Worm (Caenorhabditis elegans): ENCODE results near the gene cal-2.

The cal-2 gene

DNA sequence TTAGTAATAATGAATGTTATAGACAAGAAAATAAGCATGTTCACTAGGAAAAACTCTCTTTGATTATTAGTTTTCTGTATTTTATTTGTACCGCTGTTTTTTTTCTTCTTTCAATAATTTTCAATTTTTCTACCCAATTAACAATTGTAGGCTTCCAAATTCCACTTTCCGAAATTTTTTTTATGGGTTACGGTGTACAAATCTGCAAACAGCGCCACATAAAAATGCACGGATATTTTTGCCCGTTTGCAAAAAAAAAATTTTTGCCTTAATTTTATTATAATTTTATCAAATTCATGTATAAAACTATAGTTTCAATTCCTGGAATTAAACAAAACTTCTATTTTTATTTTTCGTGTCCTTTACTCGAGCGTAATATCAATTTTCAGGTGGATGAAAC, 32.3 kb downstream of the cal-2 start, which contains the start of gene ooc-5:
TSS of gene ooc-5 (plus strand) at position 381 of the 400 bp plus-strand sequence.
- TF ChIP-seq lsl-1 (GFP tag; optimal IDR thresholded peaks at IDR 0.05) (peak; percentile 8), lin-40 (tag; optimal IDR thresholded peaks at IDR 0.05) (no peak), F10E7.11 (tag; optimal IDR thresholded peaks at IDR 0.05) (no peak)

DNA sequence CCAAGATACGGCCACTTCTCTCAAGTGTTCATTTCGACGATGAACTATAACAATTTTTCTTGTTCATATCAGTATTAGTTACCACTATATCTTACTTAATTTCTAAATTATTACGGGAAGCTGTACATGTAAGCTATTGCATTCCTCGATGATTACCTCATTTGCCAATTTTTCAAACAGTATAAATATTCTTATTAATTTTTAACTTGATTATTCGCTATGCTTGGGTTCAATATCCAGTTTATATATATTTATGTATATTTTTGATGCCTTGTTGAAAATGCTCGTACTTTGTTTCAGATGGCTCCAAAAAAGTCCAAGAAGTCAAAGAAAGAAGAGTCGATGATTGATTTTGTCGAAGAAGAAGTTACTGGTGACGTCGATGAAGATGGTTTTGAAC, 33.8 kb downstream of the cal-2 start, which contains the start of gene F44G4.1:
TSS of gene F44G4.1 (plus strand) at position 301 of the 400 bp plus-strand sequence.
- no peak for TF ChIP-seq B0336.3 (GFP tag; IDR thresholded peaks at IDR 0.05)
- TF ChIP-seq Y53G8AR.9 (GFP tag; conservative IDR thresholded peaks at IDR 0.05), result peak; percentile 48; the same call in 1 of the 2 replicates

DNA sequence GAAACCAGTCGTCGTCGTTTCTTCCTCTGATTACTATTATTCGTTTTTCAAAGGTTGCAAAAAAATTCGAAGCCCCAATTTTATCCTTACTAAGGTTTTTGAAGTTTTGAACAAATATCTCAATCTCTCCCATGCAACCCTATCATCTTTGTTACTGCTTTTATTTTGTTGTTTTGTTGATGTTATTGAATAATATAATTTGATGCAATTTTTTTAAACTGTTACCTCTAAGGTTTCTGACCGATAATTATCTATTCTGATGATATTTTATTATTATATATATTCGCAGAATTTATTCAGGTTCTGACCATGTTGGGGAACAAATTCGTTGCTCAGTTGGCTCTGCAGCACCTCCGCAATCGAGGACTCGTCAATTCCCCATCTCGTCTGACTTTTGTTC, 35.5 kb downstream of the cal-2 start, which contains the start of gene ndub-2:
TSS of gene ndub-2 (plus strand) at position 301 of the 400 bp plus-strand sequence.
- no peak for TF ChIP-seq mxl-1 (tag; optimal IDR thresholded peaks at IDR 0.05)
- no peak for TF ChIP-seq ekl-4 (GFP tag; IDR thresholded peaks at IDR 0.05)
- TF ChIP-seq akir-1 (GFP tag; optimal IDR thresholded peaks at IDR 0.05), result no peak
- no peak for TF ChIP-seq bed-1 (GFP tag; IDR thresholded peaks at IDR 0.05)
- no peak for TF ChIP-seq xnd-1 (tag; optimal IDR thresholded peaks at IDR 0.05)
- no peak for TF ChIP-seq ceh-40 (GFP tag; IDR thresholded peaks at IDR 0.05)
- no peak for TF ChIP-seq snpc-4 (GFP tag; optimal IDR thresholded peaks at IDR 0.05)
- no peak for TF ChIP-seq snpc-4 (tag; optimal IDR thresholded peaks at IDR 0.05)
- TF ChIP-seq zfh-2 (GFP tag; conservative IDR thresholded peaks at IDR 0.05), result no peak
- no peak for TF ChIP-seq Y53G8AR.9 (GFP tag; conservative IDR thresholded peaks at IDR 0.05)
- no peak for TF ChIP-seq pha-4 (tag; optimal IDR thresholded peaks at IDR 0.05)

- peak; percentile 69 for TF ChIP-seq lsl-1 (GFP tag; optimal IDR thresholded peaks at IDR 0.05)
- no peak for TF ChIP-seq cebp-1 (GFP tag; IDR thresholded peaks at IDR 0.05)
- TF ChIP-seq cebp-1 (tag; optimal IDR thresholded peaks at IDR 0.05), result no peak
- peak; percentile 2 for TF ChIP-seq attf-5 (GFP tag; optimal IDR thresholded peaks at IDR 0.05)
Measured at ce11 chrII:8997479-8997878, 37.0 kb downstream of the cal-2 start, which contains the start of the genes F44G4.3 and tdp-1. Gene F44G4.3 (minus strand): TSS chrII:8997662. Gene tdp-1 (plus strand): TSS chrII:8997825.

DNA sequence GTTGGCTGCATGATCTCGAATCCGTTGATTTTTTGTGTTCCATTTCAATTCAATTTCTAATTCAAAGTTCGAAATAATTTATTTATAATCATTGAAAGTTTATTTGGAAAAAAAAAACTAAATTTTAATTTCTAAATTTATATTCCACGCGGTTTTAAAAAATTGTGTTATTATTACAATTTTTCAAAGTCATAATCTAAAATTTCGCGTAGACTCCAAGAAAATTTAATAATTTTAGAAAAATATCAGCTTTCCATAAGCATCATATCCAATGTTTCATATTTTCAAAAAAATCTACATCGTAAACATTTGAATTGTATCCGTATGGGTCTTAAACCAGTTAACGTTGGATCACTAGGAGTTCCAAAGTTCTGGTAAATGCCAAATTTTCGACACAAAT, 39.8 kb downstream of the cal-2 start, which contains the start of gene F44G4.5:
TSS of gene F44G4.5 (minus strand) at position 101 of the 400 bp plus-strand sequence.
- TF ChIP-seq bed-2 (GFP tag; IDR thresholded peaks at IDR 0.05) (no peak), hrde-1 (tag; optimal IDR thresholded peaks at IDR 0.05; ENCODE audit: borderline replicate concordance) (no peak), F23B12.7 (tag; optimal IDR thresholded peaks at IDR 0.05; ENCODE audit: insufficient read depth) (no peak), snpc-1.1 (tag; optimal IDR thresholded peaks at IDR 0.05; ENCODE audit: insufficient read depth) (no peak), lin-26 (GFP tag; IDR thresholded peaks at IDR 0.05) (no peak), lsl-1 (GFP tag; optimal IDR thresholded peaks at IDR 0.05) (no peak), ama-1 (optimal IDR thresholded peaks at IDR 0.05) (no peak), ama-1 (GFP tag; optimal IDR thresholded peaks at IDR 0.05) (no peak), lin-40 (tag; optimal IDR thresholded peaks at IDR 0.05) (no peak), lag-1 (GFP tag; IDR thresholded peaks at IDR 0.05) (no peak), hmg-1.2 (GFP tag; IDR thresholded peaks at IDR 0.05) (no peak), nhr-120 (GFP tag; IDR thresholded peaks at IDR 0.05) (no peak), F52B5.7 (tag; optimal IDR thresholded peaks at IDR 0.05) (no peak), ekl-4 (GFP tag; IDR thresholded peaks at IDR 0.05) (no peak), athp-1 (tag; optimal IDR thresholded peaks at IDR 0.05) (no peak), F39B2.1 (GFP tag; IDR thresholded peaks at IDR 0.05) (no peak)

Measured in whole organism, young adult.